Worm (Caenorhabditis elegans): ENCODE results near the gene grd-5.

DNA sequence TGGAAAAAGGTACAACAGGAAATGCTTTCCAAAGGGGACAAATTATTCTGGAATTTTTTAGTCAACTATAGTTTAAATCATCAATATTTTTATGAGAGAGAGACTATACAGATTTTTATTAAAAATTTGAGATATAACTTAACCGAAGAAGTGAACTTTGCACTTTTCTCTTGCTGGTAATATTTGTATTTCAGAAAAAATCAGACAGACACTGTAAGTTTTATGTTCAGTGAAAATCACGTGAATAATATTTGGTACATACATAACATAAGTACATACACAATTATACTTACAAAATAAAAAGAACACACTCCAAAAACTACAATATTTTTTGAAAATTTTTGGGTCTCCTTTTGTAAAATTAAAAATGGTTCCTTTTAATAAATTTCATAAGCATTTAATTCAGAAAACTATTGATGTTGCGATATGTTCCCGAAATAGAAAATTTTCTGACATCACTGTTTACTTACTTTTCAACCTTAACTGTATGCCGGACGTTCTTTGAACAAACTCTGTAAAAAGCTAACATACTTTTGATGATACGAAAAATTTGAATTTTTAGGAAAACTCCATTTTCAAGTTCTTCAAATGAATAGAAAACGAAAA, 18.9 kb downstream of the grd-5 start, which contains the start of the genes F28A12.10 and acd-4:
- TF ChIP-seq nhr-179 (tag; optimal IDR thresholded peaks at IDR 0.05) (no peak), F22D6.2 (tag; optimal IDR thresholded peaks at IDR 0.05) (no peak), D2030.7 (GFP tag; IDR thresholded peaks at IDR 0.05) (no peak), mes-4 (tag; optimal IDR thresholded peaks at IDR 0.05) (no peak), Y79H2A.3 (GFP tag; conservative IDR thresholded peaks at IDR 0.05) (no peak), unc-130 (GFP tag; optimal IDR thresholded peaks at IDR 0.05) (no peak), nhr-90 (tag; optimal IDR thresholded peaks at IDR 0.05) (no peak), unc-62 (GFP tag; optimal IDR thresholded peaks at IDR 0.05) (no peak), T07F8.4 (tag; optimal IDR thresholded peaks at IDR 0.05) (no peak), ztf-18 (tag; optimal IDR thresholded peaks at IDR 0.05) (no peak), snpc-1.3 (tag; optimal IDR thresholded peaks at IDR 0.05; ENCODE audit: insufficient read depth) (no peak), fkh-3 (tag; optimal IDR thresholded peaks at IDR 0.05) (no peak), gei-17 (GFP tag; optimal IDR thresholded peaks at IDR 0.05) (no peak), snpc-4 (GFP tag; optimal IDR thresholded peaks at IDR 0.05) (no peak), snpc-4 (tag; optimal IDR thresholded peaks at IDR 0.05) (no peak)
